Worm (Caenorhabditis elegans) whole organism, dauer: ENCODE measurements around the gene Y50D7A.3.

ENCODE experiments used
- unc-62 ChIP-seq: sonication (generic microtip); optimal IDR thresholded peaks from 2 replicates; lab custom pipeline; 2017; ENCODE audit warnings: missing biosample characterization, missing genetic modification reagents, missing genetic modification characterization

The Y50D7A.3 gene

ce11 chrIII:294527-294926 lies 40.2 kb downstream of the Y50D7A.3 start, which contains the start of gene Y50D7A.13:
Gene Y50D7A.13 (minus strand): TSS chrIII:294627.
- TF ChIP-seq unc-62: no peak

- no peak for TF ChIP-seq unc-62
Measured at ce11 chrIII:298456-298855, 44.1 kb downstream of the Y50D7A.3 start, which contains the start of gene ads-1. Gene ads-1 (minus strand): TSS chrIII:298556.

- TF ChIP-seq unc-62: no peak
Measured at ce11 chrIII:299220-299619, 44.9 kb downstream of the Y50D7A.3 start.

DNA sequence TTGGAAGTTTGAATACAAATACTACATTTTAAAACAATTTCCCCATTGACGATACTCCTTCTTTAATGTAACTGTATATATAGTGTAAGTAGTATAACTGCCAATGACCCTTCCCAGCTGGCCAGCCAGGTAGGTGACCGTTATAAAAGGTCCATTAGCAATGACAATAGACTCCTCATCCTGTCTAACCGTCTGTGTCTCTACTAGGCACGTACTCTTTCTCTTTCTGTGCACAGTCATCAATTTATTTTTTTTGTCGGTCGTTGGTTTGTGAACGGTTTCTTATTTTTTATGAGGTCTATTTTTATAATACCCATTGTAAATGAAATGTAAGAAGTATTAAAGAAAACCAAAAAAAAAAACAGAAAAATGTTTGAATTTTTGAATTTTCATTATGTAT lies 50.2 kb downstream of the Y50D7A.3 start:
- TF ChIP-seq unc-62: no peak

- no peak for TF ChIP-seq unc-62
Measured at ce11 chrIII:311174-311573, 56.8 kb downstream of the Y50D7A.3 start.

- no peak for TF ChIP-seq unc-62
Measured at ce11 chrIII:312873-313272, 58.5 kb downstream of the Y50D7A.3 start.
